Worm (Caenorhabditis elegans): Measurements from ENCODE around the gene str-252.

DNA sequence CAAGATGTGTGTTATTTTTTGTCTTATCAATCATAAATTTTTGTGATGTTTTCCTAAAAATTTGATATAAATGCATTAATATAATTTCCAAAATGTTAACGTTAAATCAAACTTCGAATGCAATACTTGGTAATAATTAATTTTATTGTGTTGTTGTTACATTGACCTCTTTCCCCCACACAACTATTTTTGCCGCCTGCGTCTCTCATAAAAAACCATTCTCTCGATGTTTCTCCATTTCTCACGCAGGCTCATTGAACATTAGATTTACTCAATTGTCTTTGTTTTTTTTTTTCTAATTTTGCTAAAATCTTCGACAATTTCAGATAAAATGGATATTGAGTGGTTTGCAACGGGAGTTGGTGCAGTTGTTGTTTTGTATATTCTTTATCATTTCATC lies 10.1 kb upstream of the str-252 start, which contains the start of gene stdh-1:
- TF ChIP-seq ama-1 (optimal IDR thresholded peaks at IDR 0.05): no peak
- no peak for TF ChIP-seq tra-4 (tag; optimal IDR thresholded peaks at IDR 0.05)

Data from whole organism, early embryonic.